Worm (Caenorhabditis elegans) whole organism, young adult: ENCODE results near the gene F42C5.4.

ENCODE experiments used
- K11D2.4 ChIP-seq: fragments of 200-800 bp; sonication (Bioruptor generic); IDR thresholded peaks from 2 replicates; pipeline ENCODE4 v1.3.6; 2022; ENCODE audit warnings: missing genetic modification reagents, missing genetic modification characterization, missing compliant biosample characterization
- cebp-1 ChIP-seq, 2 experiments: fragments of 200-800 bp in 1 of 2; sonication (Bioruptor generic) in 1 of 2; sonication (generic microtip) in 1 of 2; IDR thresholded peaks in 1 of 2; optimal IDR thresholded peaks in 1 of 2; 2 replicates each; pipeline versions ENCODE4 v1.3.6 to Lab custom; 2017 to 2022; ENCODE audit warnings: missing compliant biosample characterization in 2 of 2, missing genetic modification characterization in 2 of 2, mild to moderate bottlenecking in 1 of 2, missing genetic modification reagents in 1 of 2, moderate library complexity in 1 of 2
- ets-4 ChIP-seq: fragments of 200-800 bp; sonication (Bioruptor generic); optimal IDR thresholded peaks from 2 replicates; lab custom pipeline; 2018; ENCODE audit warnings: mild to moderate bottlenecking, missing genetic modification characterization, missing compliant biosample characterization
- unc-130 ChIP-seq: sonication (generic microtip); optimal IDR thresholded peaks from 2 replicates; lab custom pipeline; 2016; ENCODE audit warnings: missing genetic modification reagents, missing genetic modification characterization, missing compliant biosample characterization

ce11 chrIV:7246553-7246952 is 45.4 kb downstream of the F42C5.4 start, which contains the start of gene col-114:
- TF ChIP-seq ets-4 (GFP tag; lab: Kevin White, UChicago) (no peak), unc-130 (no peak), cebp-1 (GFP tag; IDR thresholded peaks at IDR 0.05; lab: Robert Waterston, UW) (no peak), cebp-1 (tag; optimal IDR thresholded peaks at IDR 0.05; lab: Kevin White, UChicago) (no peak), K11D2.4 (GFP tag; lab: Robert Waterston, UW) (no peak)
